Worm (Caenorhabditis elegans) whole organism, L1 larva: Measurements from ENCODE around the gene K02G10.15.

Experiments used
- C16A3.4 ChIP-seq: fragments of 150-350 bp; optimal IDR thresholded peaks from 2 replicates; lab custom pipeline; 2014; ENCODE audit warnings: missing biosample characterization, missing genetic modification characterization
- F16B12.6 ChIP-seq: fragments of 150-350 bp; optimal IDR thresholded peaks from 2 replicates; lab custom pipeline; 2014; ENCODE audit warnings: missing biosample characterization, missing genetic modification characterization
- aly-2 ChIP-seq: fragments of 150-350 bp; optimal IDR thresholded peaks from 2 replicates; lab custom pipeline; 2014; ENCODE audit warnings: missing biosample characterization, missing genetic modification characterization
- ama-1 ChIP-seq: fragments of 150-350 bp; optimal IDR thresholded peaks from 2 replicates; lab custom pipeline; 2014
- blmp-1 ChIP-seq: fragments of 150-350 bp; optimal IDR thresholded peaks from 2 replicates; lab custom pipeline; 2014; ENCODE audit warnings: missing biosample characterization, missing genetic modification characterization
- ceh-82 ChIP-seq, 3 experiments: fragments of 150-350 bp in 1 of 3; sonication (generic microtip) in 2 of 3; optimal IDR thresholded peaks; 2 replicates each; lab custom pipeline; 2014 to 2017; ENCODE audit warnings: missing biosample characterization in 3 of 3, missing genetic modification characterization in 3 of 3
- dpl-1 ChIP-seq, 3 experiments: fragments of 150-350 bp in 2 of 3; sonication (generic microtip) in 1 of 3; optimal IDR thresholded peaks; 2 replicates each; lab custom pipeline; 2014 to 2017; ENCODE audit warnings: missing biosample characterization in 3 of 3, missing genetic modification characterization in 3 of 3, missing genetic modification reagents in 3 of 3
- dsc-1 ChIP-seq: sonication (generic microtip); optimal IDR thresholded peaks from 2 replicates; lab custom pipeline; 2016; ENCODE audit warnings: mild to moderate bottlenecking, missing genetic modification characterization, missing compliant biosample characterization
- efl-1 ChIP-seq, 4 experiments: fragments of 150-350 bp; optimal IDR thresholded peaks in 3 of 4; peaks in 1 of 4; 1 replicate in 1 of 4; 2 replicates in 3 of 4; lab custom pipeline; 2014; ENCODE audit warnings: missing biosample characterization in 2 of 4, missing genetic modification characterization in 2 of 4, missing genetic modification reagents in 2 of 4
- egl-13 ChIP-seq: sonication (generic microtip); optimal IDR thresholded peaks from 2 replicates; lab custom pipeline; 2016; ENCODE audit warnings: missing genotype, missing genetic modification reagents, missing genetic modification characterization, missing compliant biosample characterization
- egl-27 ChIP-seq, 2 experiments: fragments of 150-350 bp in 1 of 2; sonication (generic microtip); optimal IDR thresholded peaks; 3 replicates each; lab custom pipeline; 2017 to 2018; ENCODE audit warnings: missing biosample characterization in 2 of 2, missing genetic modification characterization in 2 of 2, missing genetic modification reagents in 2 of 2
- elt-3 ChIP-seq, 6 experiments: fragments of 150-350 bp in 1 of 6; sonication (generic microtip); optimal IDR thresholded peaks; 2 replicates each; lab custom pipeline; 2017 to 2018; ENCODE audit warnings: missing biosample characterization in 6 of 6, missing genetic modification characterization in 6 of 6, inconsistent platforms in 1 of 6
- ets-5 ChIP-seq: fragments of 200-800 bp; sonication (Bioruptor generic); IDR thresholded peaks from 2 replicates; pipeline ENCODE4 v1.3.6; 2022; ENCODE audit warnings: missing genetic modification characterization, missing compliant biosample characterization
- fkh-4 ChIP-seq: sonication (generic microtip); optimal IDR thresholded peaks from 2 replicates; lab custom pipeline; 2016; ENCODE audit warnings: missing compliant biosample characterization, missing genetic modification characterization, borderline replicate concordance
- fkh-8 ChIP-seq: sonication (generic microtip); optimal IDR thresholded peaks from 2 replicates; lab custom pipeline; 2016; ENCODE audit warnings: mild to moderate bottlenecking, missing genetic modification characterization, missing compliant biosample characterization
- grh-1 ChIP-seq: fragments of 200-800 bp; sonication (Bioruptor generic); IDR thresholded peaks from 2 replicates; pipeline ENCODE4 v1.3.6; 2022; ENCODE audit warnings: missing genetic modification reagents, missing genetic modification characterization, missing compliant biosample characterization
- irx-1 ChIP-seq: sonication (generic microtip); optimal IDR thresholded peaks from 2 replicates; lab custom pipeline; 2016; ENCODE audit warnings: missing genetic modification characterization, missing compliant biosample characterization
- isw-1 ChIP-seq: fragments of 200-800 bp; sonication (Bioruptor generic); IDR thresholded peaks from 2 replicates; pipeline ENCODE4 v1.3.6; 2022; ENCODE audit warnings: missing genetic modification characterization, missing compliant biosample characterization
- lin-13 ChIP-seq: fragments of 150-350 bp; optimal IDR thresholded peaks from 2 replicates; lab custom pipeline; 2014; ENCODE audit warnings: missing biosample characterization, missing genetic modification reagents, missing genetic modification characterization
- lin-14 ChIP-seq: fragments of 200-800 bp; sonication (Bioruptor generic); optimal IDR thresholded peaks from 2 replicates; lab custom pipeline; 2018; ENCODE audit warnings: mild to moderate bottlenecking, missing genetic modification characterization, moderate library complexity, missing compliant biosample characterization
- lin-35 ChIP-seq, 2 experiments: fragments of 150-350 bp; optimal IDR thresholded peaks; 2 replicates each; lab custom pipeline; 2014; ENCODE audit warnings: missing biosample characterization in 2 of 2, missing genetic modification characterization in 2 of 2, missing genetic modification reagents in 2 of 2
- lin-39 ChIP-seq: fragments of 150-350 bp; optimal IDR thresholded peaks from 2 replicates; lab custom pipeline; 2014; ENCODE audit warnings: missing biosample characterization, missing genetic modification reagents, missing genetic modification characterization
- lir-3 ChIP-seq: sonication (generic microtip); optimal IDR thresholded peaks from 2 replicates; lab custom pipeline; 2016; ENCODE audit warnings: mild to moderate bottlenecking, missing genetic modification characterization, moderate library complexity, missing compliant biosample characterization; ENCODE audit not compliant: poor library complexity
- lsy-2 ChIP-seq, 2 experiments: fragments of 150-350 bp; optimal IDR thresholded peaks; 2 replicates each; lab custom pipeline; 2014; ENCODE audit warnings: missing biosample characterization in 2 of 2, missing genetic modification characterization in 2 of 2
- mab-9 ChIP-seq: fragments of 200-800 bp; sonication (Bioruptor generic); IDR thresholded peaks from 2 replicates; pipeline ENCODE4 v1.3.6; 2022; ENCODE audit warnings: missing genetic modification reagents, missing genetic modification characterization, missing compliant biosample characterization
- mdl-1 ChIP-seq, 2 experiments: fragments of 150-350 bp; optimal IDR thresholded peaks; 2 replicates each; lab custom pipeline; 2014 to 2017; ENCODE audit warnings: missing biosample characterization in 2 of 2, missing genetic modification characterization in 2 of 2, inconsistent platforms in 1 of 2
- mep-1 ChIP-seq: fragments of 150-350 bp; optimal IDR thresholded peaks from 2 replicates; lab custom pipeline; 2014; ENCODE audit warnings: missing biosample characterization, missing genetic modification characterization
- nhr-19 ChIP-seq: fragments of 200-800 bp; sonication (Bioruptor generic); conservative IDR thresholded peaks from 2 replicates; pipeline ENCODE4 v1.3.6; 2022; ENCODE audit warnings: missing genetic modification characterization, missing compliant biosample characterization
- nhr-20 ChIP-seq: sonication (generic microtip); optimal IDR thresholded peaks from 2 replicates; lab custom pipeline; 2016; ENCODE audit warnings: mild to moderate bottlenecking, missing genetic modification characterization, missing compliant biosample characterization
- nhr-47 ChIP-seq: sonication (generic microtip); optimal IDR thresholded peaks from 2 replicates; lab custom pipeline; 2016; ENCODE audit warnings: mild to moderate bottlenecking, missing genetic modification characterization, moderate library complexity, missing compliant biosample characterization
- nhr-71 ChIP-seq: sonication (generic microtip); optimal IDR thresholded peaks from 2 replicates; lab custom pipeline; 2016; ENCODE audit warnings: mild to moderate bottlenecking, missing genetic modification characterization, moderate library complexity, missing compliant biosample characterization
- nhr-76 ChIP-seq: sonication (generic microtip); optimal IDR thresholded peaks from 2 replicates; lab custom pipeline; 2017; ENCODE audit warnings: missing biosample characterization, missing genetic modification characterization
- nhr-85 ChIP-seq: sonication (generic microtip); peaks from one replicate; lab custom pipeline; 2016; ENCODE audit warnings: missing genetic modification characterization, inconsistent platforms, missing compliant biosample characterization
- pag-3 ChIP-seq: sonication (generic microtip); optimal IDR thresholded peaks from 2 replicates; lab custom pipeline; 2017; ENCODE audit warnings: missing genetic modification characterization, mild to moderate bottlenecking, missing compliant biosample characterization, antibody characterized with exemption, borderline replicate concordance; ENCODE audit not compliant: insufficient read depth
- rnt-1 ChIP-seq: sonication (generic microtip); optimal IDR thresholded peaks from 2 replicates; lab custom pipeline; 2016; ENCODE audit warnings: mild to moderate bottlenecking, missing genetic modification characterization, moderate library complexity, missing compliant biosample characterization
- skn-1 ChIP-seq: fragments of 150-350 bp; optimal IDR thresholded peaks from 2 replicates; lab custom pipeline; 2014; ENCODE audit warnings: missing biosample characterization, missing genetic modification characterization
- snpc-4 ChIP-seq: fragments of 150-350 bp; optimal IDR thresholded peaks from 2 replicates; lab custom pipeline; 2014; ENCODE audit warnings: missing biosample characterization, missing genetic modification characterization
- snu-23 ChIP-seq: sonication (generic microtip); optimal IDR thresholded peaks from 2 replicates; lab custom pipeline; 2016; ENCODE audit warnings: missing genetic modification characterization, missing compliant biosample characterization
- sptf-1 ChIP-seq: fragments of 150-350 bp; optimal IDR thresholded peaks from 2 replicates; lab custom pipeline; 2014; ENCODE audit warnings: missing biosample characterization, missing genetic modification characterization
- swsn-7 ChIP-seq: sonication (generic microtip); optimal IDR thresholded peaks from 2 replicates; lab custom pipeline; 2016; ENCODE audit warnings: missing genetic modification characterization, missing compliant biosample characterization
- tbx-2 ChIP-seq: sonication (generic microtip); optimal IDR thresholded peaks from 2 replicates; lab custom pipeline; 2016; ENCODE audit warnings: missing genetic modification characterization, missing compliant biosample characterization
- unc-86 ChIP-seq: sonication (generic microtip); optimal IDR thresholded peaks from 2 replicates; lab custom pipeline; 2016; ENCODE audit warnings: missing genetic modification characterization, missing compliant biosample characterization
- unc-98 ChIP-seq: fragments of 200-800 bp; sonication (Bioruptor generic); IDR thresholded peaks from 2 replicates; pipeline ENCODE4 v1.3.6; 2022; ENCODE audit warnings: missing genetic modification characterization, missing compliant biosample characterization
- vab-15 ChIP-seq: sonication (generic microtip); optimal IDR thresholded peaks from 2 replicates; lab custom pipeline; 2017; ENCODE audit warnings: missing genotype, mild to moderate bottlenecking, missing genetic modification characterization, missing compliant biosample characterization
- xbp-1 ChIP-seq: sonication (generic microtip); optimal IDR thresholded peaks from 2 replicates; lab custom pipeline; 2016; ENCODE audit warnings: missing genetic modification characterization, missing compliant biosample characterization

Gene K02G10.15

ce11 chrX:4635643-4636042 is 46.9 kb downstream of the K02G10.15 start:
- TF ChIP-seq nhr-85 (tag; lab: Kevin White, UChicago) (peak; percentile 85), nhr-19 (GFP tag; lab: Robert Waterston, UW) (peak; percentile 56), fkh-4 (tag; lab: Kevin White, UChicago) (no peak), irx-1 (tag; lab: Kevin White, UChicago) (peak; percentile 55), lin-14 (GFP tag; lab: Kevin White, UChicago) (peak; percentile 88), snpc-4 (tag; lab: Kevin White, UChicago) (peak; percentile 33), rnt-1 (peak; percentile 65), xbp-1 (tag; lab: Kevin White, UChicago) (peak; percentile 66), sptf-1 (tag; lab: Kevin White, UChicago) (no peak), nhr-76 (tag; lab: Kevin White, UChicago) (no peak), lir-3 (tag; lab: Kevin White, UChicago) (peak; percentile 11), C16A3.4 (tag; lab: Kevin White, UChicago) (peak; percentile 43), mab-9 (no peak), elt-3 (tag; optimal IDR thresholded peaks at IDR 0.05; lab: Kevin White, UChicago) (peak in 1 of 6 experiments; percentile 65), blmp-1 (tag; lab: Kevin White, UChicago) (peak; percentile 59), efl-1 (optimal IDR thresholded peaks at IDR 0.05; lab: Kevin White, UChicago) (peak; percentile 11 to 37), efl-1 (GFP tag; optimal IDR thresholded peaks at IDR 0.05 in 1 of 2; lab: Kevin White, UChicago) (peak in 1 of 2 experiments; percentile 9), skn-1 (tag; lab: Kevin White, UChicago) (peak; percentile 61), nhr-20 (tag; lab: Kevin White, UChicago) (peak; percentile 75), egl-13 (tag; lab: Kevin White, UChicago) (peak; percentile 23), swsn-7 (tag; lab: Kevin White, UChicago) (peak; percentile 46), snu-23 (GFP tag; lab: Kevin White, UChicago) (peak; percentile 70), nhr-71 (tag; lab: Kevin White, UChicago) (peak; percentile 68), lin-39 (tag; lab: Kevin White, UChicago) (peak; percentile 30), ama-1 (lab: Kevin White, UChicago) (no peak), ets-5 (GFP tag; lab: Robert Waterston, UW) (no peak), unc-98 (GFP tag; lab: Robert Waterston, UW) (no peak), F16B12.6 (tag; lab: Kevin White, UChicago) (peak; percentile 88), unc-86 (tag; lab: Kevin White, UChicago) (peak; percentile 18), lsy-2 (tag; optimal IDR thresholded peaks at IDR 0.05; lab: Kevin White, UChicago) (peak; percentile 34 to 64), tbx-2 (tag; lab: Kevin White, UChicago) (peak; percentile 46), dpl-1 (GFP tag; optimal IDR thresholded peaks at IDR 0.05; lab: Kevin White, UChicago) (peak; percentile 2 to 26 (median 8)), pag-3 (tag; lab: Kevin White, UChicago) (no peak), ceh-82 (tag; optimal IDR thresholded peaks at IDR 0.05; lab: Kevin White, UChicago) (peak in 1 of 3 experiments; percentile 49), dsc-1 (tag; lab: Kevin White, UChicago) (peak; percentile 32), vab-15 (peak; percentile 17), aly-2 (tag; lab: Kevin White, UChicago) (no peak), fkh-8 (tag; lab: Kevin White, UChicago) (peak; percentile 21), mep-1 (tag; lab: Kevin White, UChicago) (peak; percentile 64), lin-35 (GFP tag; optimal IDR thresholded peaks at IDR 0.05; lab: Kevin White, UChicago) (peak; percentile 13 to 40), grh-1 (0 out of 2 replicates have a peak, but pooled peaks have one; percentile 37), egl-27 (tag; optimal IDR thresholded peaks at IDR 0.05; lab: Kevin White, UChicago) (no peak), lin-13 (GFP tag; lab: Kevin White, UChicago) (peak; percentile 13), mdl-1 (tag; optimal IDR thresholded peaks at IDR 0.05; lab: Kevin White, UChicago) (peak in 1 of 2 experiments; percentile 89), isw-1 (peak; percentile 21; the same call in 1 of the 2 replicates), nhr-47 (tag; lab: Kevin White, UChicago) (peak; percentile 65)
